Fruit fly (Drosophila melanogaster) whole organism, embryonic: Measurements from ENCODE around the gene CG42307.

ENCODE experiments used
- Blimp-1 ChIP-seq: fragments of 200-800 bp; sonication (Bioruptor generic); optimal IDR thresholded peaks from 3 replicates; lab custom pipeline; 2018; ENCODE audit warnings: missing biosample characterization, missing genetic modification characterization, mild to moderate bottlenecking, moderate library complexity, missing genetic modification reagents
- BtbVII ChIP-seq: fragments of 200-800 bp; sonication (Bioruptor generic); optimal IDR thresholded peaks from 3 replicates; lab custom pipeline; 2017; ENCODE audit warnings: missing biosample characterization, mild to moderate bottlenecking, missing genetic modification characterization
- C15 ChIP-seq: fragments of 200-800 bp; sonication (Bioruptor generic); IDR thresholded peaks from 3 replicates; pipeline ENCODE4 v1.3.6; 2022; ENCODE audit warnings: missing biosample characterization, missing genetic modification characterization
- CG14860 ChIP-seq: fragments of 200-800 bp; sonication (Bioruptor generic); IDR thresholded peaks from 3 replicates; pipeline ENCODE4 v1.3.6; 2022; ENCODE audit warnings: missing biosample characterization, missing genetic modification characterization; ENCODE audit not compliant: partially characterized antibody
- CG17328 ChIP-seq: fragments of 200-800 bp; sonication (Bioruptor generic); IDR thresholded peaks from 2 replicates; pipeline ENCODE4 v1.3.6; 2022; ENCODE audit warnings: missing biosample characterization, missing genetic modification characterization
- CG17385 ChIP-seq: fragments of 200-800 bp; sonication (Bioruptor generic); optimal IDR thresholded peaks from 3 replicates; lab custom pipeline; 2018; ENCODE audit warnings: missing biosample characterization, mild to moderate bottlenecking, missing genetic modification characterization
- CG17802 ChIP-seq: fragments of 200-800 bp; sonication (Bioruptor generic); optimal IDR thresholded peaks from 2 replicates; lab custom pipeline; 2018; ENCODE audit warnings: missing biosample characterization, mild to moderate bottlenecking, missing genetic modification characterization, moderate library complexity
- CG17912 ChIP-seq: fragments of 200-800 bp; sonication (Bioruptor generic); optimal IDR thresholded peaks from 2 replicates; lab custom pipeline; 2018; ENCODE audit warnings: missing biosample characterization, mild to moderate bottlenecking, missing genetic modification characterization
- CG1792 ChIP-seq: fragments of 200-800 bp; sonication (Bioruptor generic); optimal IDR thresholded peaks from 2 replicates; lab custom pipeline; 2016; ENCODE audit warnings: missing biosample characterization, missing genetic modification characterization
- CG33557 ChIP-seq: fragments of 200-800 bp; sonication (Bioruptor generic); optimal IDR thresholded peaks from 2 replicates; lab custom pipeline; 2019; ENCODE audit warnings: missing biosample characterization, mild to moderate bottlenecking, missing genetic modification characterization, moderate library complexity
- CG34376 ChIP-seq: fragments of 200-800 bp; sonication (Bioruptor generic); optimal IDR thresholded peaks from 2 replicates; lab custom pipeline; 2018; ENCODE audit warnings: missing biosample characterization, mild to moderate bottlenecking, missing genetic modification characterization
- CG4617 ChIP-seq: fragments of 200-800 bp; sonication (Bioruptor generic); optimal IDR thresholded peaks from 3 replicates; lab custom pipeline; 2016; ENCODE audit warnings: missing biosample characterization, missing genetic modification characterization, borderline replicate concordance
- CG6683 ChIP-seq: fragments of 200-800 bp; sonication (Bioruptor generic); optimal IDR thresholded peaks from 2 replicates; lab custom pipeline; 2017; ENCODE audit warnings: missing biosample characterization, mild to moderate bottlenecking, missing genetic modification characterization, missing genetic modification reagents
- CG6791 ChIP-seq: fragments of 200-800 bp; sonication (Bioruptor generic); IDR thresholded peaks from 3 replicates; pipeline ENCODE4 v1.3.6; 2022; ENCODE audit warnings: missing biosample characterization, missing genetic modification characterization; ENCODE audit not compliant: partially characterized antibody
- CG7271 ChIP-seq: fragments of 200-800 bp; sonication (Bioruptor generic); optimal IDR thresholded peaks from 2 replicates; lab custom pipeline; 2018; ENCODE audit warnings: missing biosample characterization, mild to moderate bottlenecking, missing genetic modification characterization, moderate library complexity
- CG7963 ChIP-seq: fragments of 200-800 bp; sonication (Bioruptor generic); IDR thresholded peaks from 3 replicates; pipeline ENCODE4 v1.3.6; 2022; ENCODE audit warnings: missing biosample characterization, missing genetic modification characterization; ENCODE audit not compliant: partially characterized antibody
- CG9609 ChIP-seq: fragments of 200-800 bp; sonication (Bioruptor generic); optimal IDR thresholded peaks from 3 replicates; lab custom pipeline; 2016; ENCODE audit warnings: missing biosample characterization, missing genetic modification characterization
- CG9797 ChIP-seq: fragments of 200-800 bp; sonication (Bioruptor generic); optimal IDR thresholded peaks from 3 replicates; lab custom pipeline; 2018; ENCODE audit warnings: missing biosample characterization, mild to moderate bottlenecking, missing genetic modification characterization
- CTCF ChIP-seq: fragments of 200-800 bp; sonication (Bioruptor generic); optimal IDR thresholded peaks from 2 replicates; lab custom pipeline; 2017; ENCODE audit warnings: missing biosample characterization, mild to moderate bottlenecking, missing genetic modification characterization, moderate library complexity
- CkIIα-i1 ChIP-seq: fragments of 200-800 bp; sonication (Bioruptor generic); IDR thresholded peaks from 2 replicates; pipeline ENCODE4 v1.3.6; 2022; ENCODE audit warnings: missing biosample characterization, missing genetic modification characterization
- D ChIP-seq, 2 experiments: fragments of 200-800 bp in 1 of 2; fragments of >200 bp in 1 of 2; sonication (Bioruptor generic) in 1 of 2; optimal IDR thresholded peaks; 2 replicates in 1 of 2; 3 replicates in 1 of 2; lab custom pipeline; 2017; ENCODE audit warnings: mild to moderate bottlenecking in 1 of 2, missing biosample characterization in 1 of 2, missing genetic modification characterization in 1 of 2, missing genetic modification reagents in 1 of 2
- Dbx ChIP-seq: fragments of 200-800 bp; sonication (Bioruptor generic); IDR thresholded peaks from 3 replicates; pipeline ENCODE4 v1.3.6; 2022; ENCODE audit warnings: missing biosample characterization, missing genetic modification characterization
- Doc2 ChIP-seq: fragments of 200-800 bp; sonication (Bioruptor generic); IDR thresholded peaks from 2 replicates; pipeline ENCODE4 v1.3.6; 2022; ENCODE audit warnings: missing biosample characterization, missing genetic modification characterization
- HLH54F ChIP-seq: fragments of 200-800 bp; sonication (Bioruptor generic); optimal IDR thresholded peaks from 3 replicates; lab custom pipeline; 2016; ENCODE audit warnings: missing biosample characterization, missing genetic modification characterization
- Hr39 ChIP-seq: fragments of >200 bp; optimal IDR thresholded peaks from 2 replicates; lab custom pipeline; 2017
- Myb ChIP-seq: fragments of 200-800 bp; sonication (Bioruptor generic); optimal IDR thresholded peaks from 2 replicates; lab custom pipeline; 2016; ENCODE audit warnings: missing biosample characterization, missing genetic modification characterization
- Neu2 ChIP-seq: fragments of 200-800 bp; sonication (Bioruptor generic); optimal IDR thresholded peaks from 3 replicates; lab custom pipeline; 2016; ENCODE audit warnings: missing biosample characterization, missing genetic modification characterization, borderline replicate concordance
- Tbp ChIP-seq: fragments of >200 bp; optimal IDR thresholded peaks from 2 replicates; lab custom pipeline; 2018; ENCODE audit warnings: missing biosample characterization, missing genetic modification characterization
- Xbp1 ChIP-seq: fragments of 200-800 bp; sonication (Bioruptor generic); optimal IDR thresholded peaks from 3 replicates; lab custom pipeline; 2016; ENCODE audit warnings: missing biosample characterization, mild to moderate bottlenecking, missing genetic modification characterization
- YL-1 ChIP-seq: fragments of 200-800 bp; sonication (Bioruptor generic); optimal IDR thresholded peaks from 3 replicates; lab custom pipeline; 2017; ENCODE audit warnings: missing biosample characterization, mild to moderate bottlenecking, missing genetic modification characterization
- bsh ChIP-seq, 2 experiments: fragments of 200-800 bp; sonication (Bioruptor generic); optimal IDR thresholded peaks; 2 replicates each; lab custom pipeline; 2017 to 2018; ENCODE audit warnings: mild to moderate bottlenecking in 2 of 2, missing biosample characterization in 2 of 2, missing genetic modification characterization in 2 of 2, moderate library complexity in 1 of 2
- caup ChIP-seq: fragments of 200-800 bp; sonication (Bioruptor generic); optimal IDR thresholded peaks from 3 replicates; lab custom pipeline; 2017; ENCODE audit warnings: missing biosample characterization, mild to moderate bottlenecking, missing genetic modification characterization, moderate library complexity; ENCODE audit not compliant: severe bottlenecking
- ewg ChIP-seq: fragments of 200-800 bp; sonication (Bioruptor generic); optimal IDR thresholded peaks from 3 replicates; lab custom pipeline; 2017; ENCODE audit warnings: mild to moderate bottlenecking, missing biosample characterization, missing genetic modification reagents, missing genetic modification characterization
- exex ChIP-seq: fragments of 200-800 bp; sonication (Bioruptor generic); optimal IDR thresholded peaks from 4 replicates; lab custom pipeline; 2018; ENCODE audit warnings: missing biosample characterization, mild to moderate bottlenecking, missing genetic modification characterization, moderate library complexity
- grau ChIP-seq: fragments of 200-800 bp; optimal IDR thresholded peaks from 3 replicates; lab custom pipeline; 2019; ENCODE audit warnings: missing biosample characterization, mild to moderate bottlenecking, missing genetic modification characterization, moderate library complexity
- ken ChIP-seq: fragments of 200-800 bp; sonication (Bioruptor generic); IDR thresholded peaks from 3 replicates; pipeline ENCODE4 v1.3.6; 2022; ENCODE audit warnings: missing biosample characterization, missing genetic modification characterization
- klu ChIP-seq: fragments of 200-800 bp; sonication (Bioruptor generic); IDR thresholded peaks from 2 replicates; pipeline ENCODE4 v1.3.6; 2022; ENCODE audit warnings: missing biosample characterization, missing genetic modification characterization
- mirr ChIP-seq: fragments of 200-800 bp; sonication (Bioruptor generic); optimal IDR thresholded peaks from 3 replicates; lab custom pipeline; 2018; ENCODE audit warnings: missing biosample characterization, mild to moderate bottlenecking, missing genetic modification characterization
- nerfin-2 ChIP-seq: fragments of 200-800 bp; sonication (Bioruptor generic); IDR thresholded peaks from 2 replicates; pipeline ENCODE4 v1.3.6; 2022; ENCODE audit warnings: missing biosample characterization, missing genetic modification characterization; ENCODE audit not compliant: partially characterized antibody
- pum ChIP-seq: fragments of 200-800 bp; sonication (Bioruptor generic); optimal IDR thresholded peaks from 2 replicates; lab custom pipeline; 2016; ENCODE audit warnings: missing biosample characterization, missing genetic modification characterization
- sc ChIP-seq, 3 experiments: fragments of >200 bp in 2 of 3; fragments of 200-800 bp in 1 of 3; sonication (Bioruptor generic) in 1 of 3; optimal IDR thresholded peaks; 2 replicates in 2 of 3; 3 replicates in 1 of 3; lab custom pipeline; 2017; ENCODE audit warnings: mild to moderate bottlenecking in 1 of 3, missing biosample characterization in 1 of 3, missing genetic modification characterization in 1 of 3, missing genetic modification reagents in 1 of 3
- schlank ChIP-seq: fragments of 200-800 bp; sonication (Bioruptor generic); optimal IDR thresholded peaks from 2 replicates; lab custom pipeline; 2018; ENCODE audit warnings: missing biosample characterization, mild to moderate bottlenecking, missing genetic modification characterization
- tgo ChIP-seq: fragments of 200-800 bp; sonication (Bioruptor generic); IDR thresholded peaks from 3 replicates; pipeline ENCODE4 v1.3.6; 2022; ENCODE audit warnings: missing biosample characterization, missing genetic modification characterization
- ttk ChIP-seq: fragments of 200-800 bp; sonication (Bioruptor generic); IDR thresholded peaks from 2 replicates; pipeline ENCODE4 v2.1.2; 2022; ENCODE audit warnings: missing biosample characterization, missing genetic modification characterization
- unc-4 ChIP-seq: fragments of 200-800 bp; sonication (Bioruptor generic); IDR thresholded peaks from 2 replicates; pipeline ENCODE4 v1.3.6; 2022; ENCODE audit warnings: missing biosample characterization, missing genetic modification characterization; ENCODE audit not compliant: partially characterized antibody
- usp ChIP-seq: fragments of >200 bp; optimal IDR thresholded peaks from 2 replicates; lab custom pipeline; 2017; ENCODE audit warnings: missing biosample characterization, missing genetic modification characterization
- vvl ChIP-seq: fragments of 200-800 bp; sonication (Bioruptor generic); IDR thresholded peaks from 2 replicates; pipeline ENCODE4 v1.3.6; 2022; ENCODE audit warnings: missing biosample characterization, missing genetic modification characterization
- zen2 ChIP-seq: fragments of 200-800 bp; sonication (Bioruptor generic); IDR thresholded peaks from 3 replicates; pipeline ENCODE4 v1.3.6; 2022; ENCODE audit warnings: missing biosample characterization, missing genetic modification characterization; ENCODE audit not compliant: partially characterized antibody

Gene CG42307

dm6 chr3L:7356386-7357117 lies 27.6 kb downstream of the CG42307 start, which contains the start of gene CTCF (continued):
- TF ChIP-seq CG34376 (GFP tag; lab: Kevin White, UChicago), result peak; percentile 85
- peak; percentile 9 for TF ChIP-seq CG1792 (GFP tag; lab: Kevin White, UChicago)
- TF ChIP-seq CG17912 (GFP tag; lab: Kevin White, UChicago), result no peak
- peak; percentile 14 for TF ChIP-seq pum (GFP tag; lab: Kevin White, UChicago)
- peak; percentile 16 for TF ChIP-seq ewg
- no peak for TF ChIP-seq CG17328 (GFP tag; lab: Robert Waterston, UW)
- no peak for TF ChIP-seq CkIIα-i1 (GFP tag; lab: Robert Waterston, UW)
- peak; percentile 58 for TF ChIP-seq D (optimal IDR thresholded peaks at IDR 0.05; lab: Kevin White, UChicago)
- TF ChIP-seq D (GFP tag; optimal IDR thresholded peaks at IDR 0.05; lab: Kevin White, UChicago), result peak; percentile 1
- TF ChIP-seq usp (GFP tag; lab: Kevin White, UChicago), result no peak
- TF ChIP-seq CG33557 (GFP tag; lab: Kevin White, UChicago), result peak; percentile 38
- peak; percentile 56 for TF ChIP-seq mirr
- no peak for TF ChIP-seq CG6683 (GFP tag; lab: Kevin White, UChicago)
- TF ChIP-seq caup (GFP tag; lab: Kevin White, UChicago), result peak; percentile 23
- peak; percentile 50; the same call in 1 of the 2 replicates for TF ChIP-seq nerfin-2 (GFP tag; lab: Robert Waterston, UW)
- peak; percentile 88 for TF ChIP-seq unc-4 (GFP tag; lab: Robert Waterston, UW)
- TF ChIP-seq Dbx (GFP tag; lab: Robert Waterston, UW), result 0 out of 3 replicates have a peak, but pooled peaks have one; percentile 23
- peak; percentile 19 for TF ChIP-seq CG17385 (GFP tag; lab: Kevin White, UChicago)
- no peak for TF ChIP-seq Hr39 (lab: Kevin White, UChicago)
- no peak for TF ChIP-seq CG17802
- TF ChIP-seq sc (optimal IDR thresholded peaks at IDR 0.05; lab: Kevin White, UChicago), result no peak
- TF ChIP-seq sc (GFP tag; optimal IDR thresholded peaks at IDR 0.05; lab: Kevin White, UChicago), result no peak
- TF ChIP-seq bsh (GFP tag; optimal IDR thresholded peaks at IDR 0.05; lab: Kevin White, UChicago), result peak in 1 of 2 experiments; percentile 34
- TF ChIP-seq grau (tag; lab: Kevin White, UChicago), result peak; percentile 52
- no peak for TF ChIP-seq ken (GFP tag; lab: Robert Waterston, UW)
- TF ChIP-seq CG14860 (GFP tag; lab: Robert Waterston, UW), result peak; percentile 65
- TF ChIP-seq Neu2 (GFP tag; lab: Kevin White, UChicago), result no peak
- peak; percentile 39 for TF ChIP-seq CG7271 (tag; lab: Kevin White, UChicago)
- TF ChIP-seq CG9797 (GFP tag; lab: Kevin White, UChicago), result peak; percentile 36
- no peak for TF ChIP-seq ttk
- peak; percentile 87 for TF ChIP-seq YL-1 (GFP tag; lab: Kevin White, UChicago)
- TF ChIP-seq klu, result no peak
- TF ChIP-seq CG6791 (GFP tag; lab: Robert Waterston, UW), result peak; percentile 68; the same call in 1 of the 3 replicates
- TF ChIP-seq Blimp-1 (GFP tag; lab: Kevin White, UChicago), result no peak
- TF ChIP-seq Myb (GFP tag; lab: Kevin White, UChicago), result peak; percentile 60
- TF ChIP-seq CTCF (GFP tag; lab: Kevin White, UChicago), result peak; percentile 100
- no peak for TF ChIP-seq Doc2 (GFP tag; lab: Robert Waterston, UW)
- peak; percentile 49 for TF ChIP-seq Tbp
- TF ChIP-seq HLH54F (GFP tag; lab: Kevin White, UChicago), result peak; percentile 20
- no peak for TF ChIP-seq C15 (GFP tag; lab: Robert Waterston, UW)
- TF ChIP-seq CG4617 (GFP tag; lab: Kevin White, UChicago), result peak; percentile 94
- no peak for TF ChIP-seq schlank
- peak; percentile 74 for TF ChIP-seq exex (tag; lab: Kevin White, UChicago)
- TF ChIP-seq CG9609 (GFP tag; lab: Kevin White, UChicago), result peak; percentile 40
- peak; percentile 32 for TF ChIP-seq BtbVII
- TF ChIP-seq zen2 (GFP tag; lab: Robert Waterston, UW), result peak; percentile 37; the same call in 1 of the 3 replicates
- TF ChIP-seq CG7963 (GFP tag; lab: Robert Waterston, UW), result peak; percentile 68
- peak; percentile 24; the same call in 1 of the 2 replicates for TF ChIP-seq vvl (GFP tag; lab: Robert Waterston, UW)
- peak; percentile 57 for TF ChIP-seq Xbp1 (GFP tag; lab: Kevin White, UChicago)
- peak; percentile 51 for TF ChIP-seq tgo (GFP tag; lab: Robert Waterston, UW)
